Fruit fly (Drosophila melanogaster) whole organism, wandering third instar larva: ENCODE data around the gene Iyd.

Experiments used
- Abd-B ChIP-seq: fragments of >200 bp; optimal IDR thresholded peaks from 2 replicates; lab custom pipeline; 2017; ENCODE audit warnings: missing biosample characterization, missing genetic modification characterization
- CG32264 ChIP-seq: fragments of 200-800 bp; sonication (Bioruptor generic); optimal IDR thresholded peaks from 2 replicates; lab custom pipeline; 2016; ENCODE audit warnings: missing biosample characterization, missing genetic modification characterization
- CG9705 ChIP-seq: fragments of 200-800 bp; sonication (Bioruptor generic); optimal IDR thresholded peaks from 2 replicates; lab custom pipeline; 2018; ENCODE audit warnings: missing biosample characterization, mild to moderate bottlenecking, missing genetic modification characterization
- CrebA ChIP-seq: fragments of 200-800 bp; sonication (Bioruptor generic); optimal IDR thresholded peaks from 2 replicates; lab custom pipeline; 2016; ENCODE audit warnings: missing biosample characterization, mild to moderate bottlenecking, missing genetic modification characterization, borderline replicate concordance
- Dfd ChIP-seq: fragments of >200 bp; optimal IDR thresholded peaks from 2 replicates; lab custom pipeline; 2017; ENCODE audit warnings: missing biosample characterization, missing genetic modification characterization
- Dif ChIP-seq: fragments of 200-275, 200-300 bp; sonication (Bioruptor generic); optimal IDR thresholded peaks from 2 replicates; lab custom pipeline; 2018; ENCODE audit warnings: missing biosample characterization, missing genetic modification characterization; ENCODE audit not compliant: partially characterized antibody
- GATAd ChIP-seq: sonication (Bioruptor generic); optimal IDR thresholded peaks from 2 replicates; lab custom pipeline; 2016; ENCODE audit warnings: missing biosample characterization, missing genetic modification characterization
- HLH106 ChIP-seq: fragments of 200-800 bp; optimal IDR thresholded peaks from 3 replicates; lab custom pipeline; 2019; ENCODE audit warnings: missing biosample characterization, mild to moderate bottlenecking, missing genetic modification characterization, moderate library complexity
- Hnf4 ChIP-seq: fragments of 200-800 bp; sonication (Bioruptor generic); optimal IDR thresholded peaks from 2 replicates; lab custom pipeline; 2016; ENCODE audit warnings: missing biosample characterization, mild to moderate bottlenecking, missing genetic modification characterization
- Hr78 ChIP-seq: fragments of >200 bp; optimal IDR thresholded peaks from 2 replicates; lab custom pipeline; 2017; ENCODE audit warnings: missing biosample characterization, missing genetic modification characterization
- Hr83 ChIP-seq: fragments of 200-300 bp; sonication (Bioruptor generic); optimal IDR thresholded peaks from 2 replicates; lab custom pipeline; 2016; ENCODE audit warnings: missing biosample characterization, mild to moderate bottlenecking, missing genetic modification characterization, moderate library complexity; ENCODE audit not compliant: poor library complexity, severe bottlenecking
- Jra ChIP-seq: sonication (Bioruptor generic); optimal IDR thresholded peaks from 2 replicates; lab custom pipeline; 2016; ENCODE audit warnings: missing biosample characterization, missing genetic modification characterization
- Myc ChIP-seq: fragments of >200 bp; optimal IDR thresholded peaks from 2 replicates; lab custom pipeline; 2017
- OdsH ChIP-seq: fragments of 200-800 bp; sonication (Bioruptor generic); optimal IDR thresholded peaks from 2 replicates; lab custom pipeline; 2016; ENCODE audit warnings: missing biosample characterization, mild to moderate bottlenecking, missing genetic modification characterization
- Rel ChIP-seq, 2 experiments: fragments of 200-800 bp; sonication (Bioruptor generic) in 1 of 2; optimal IDR thresholded peaks; 2 replicates in 1 of 2; 3 replicates in 1 of 2; lab custom pipeline; 2016 to 2019; ENCODE audit warnings: mild to moderate bottlenecking in 2 of 2, missing biosample characterization in 2 of 2, missing genetic modification characterization in 2 of 2, moderate library complexity in 1 of 2
- Sp1 ChIP-seq: fragments of 200-800 bp; sonication (Bioruptor generic); optimal IDR thresholded peaks from 3 replicates; lab custom pipeline; 2019; ENCODE audit warnings: missing biosample characterization, mild to moderate bottlenecking, missing genetic modification characterization, moderate library complexity
- Vsx2 ChIP-seq: fragments of 200-300, 225-300 bp; sonication (Bioruptor generic); optimal IDR thresholded peaks from 2 replicates; lab custom pipeline; 2018; ENCODE audit warnings: missing biosample characterization, missing genetic modification characterization; ENCODE audit not compliant: partially characterized antibody
- br ChIP-seq: fragments of 200-800 bp; sonication (Bioruptor generic); optimal IDR thresholded peaks from 2 replicates; lab custom pipeline; 2016; ENCODE audit warnings: missing biosample characterization, missing genetic modification characterization
- brk ChIP-seq: fragments of 200-800 bp; sonication (Bioruptor generic); optimal IDR thresholded peaks from 2 replicates; lab custom pipeline; 2016; ENCODE audit warnings: missing biosample characterization, mild to moderate bottlenecking, missing genetic modification characterization
- dl ChIP-seq, 2 experiments: fragments of 175-275, 200-275 bp in 1 of 2; fragments of 200-275 bp in 1 of 2; sonication (Bioruptor generic); optimal IDR thresholded peaks; lab custom pipeline; 2018; ENCODE audit warnings: mild to moderate bottlenecking in 2 of 2, missing biosample characterization in 2 of 2, missing genetic modification characterization in 2 of 2, moderate library complexity in 2 of 2; ENCODE audit not compliant: partially characterized antibody in 2 of 2, insufficient read depth in 1 of 2
- dsf ChIP-seq: sonication (Bioruptor generic); optimal IDR thresholded peaks from 2 replicates; lab custom pipeline; 2016; ENCODE audit warnings: missing biosample characterization, missing genetic modification characterization, borderline replicate concordance
- ey ChIP-seq: fragments of 200-800 bp; sonication (Bioruptor generic); optimal IDR thresholded peaks from 2 replicates; lab custom pipeline; 2016; ENCODE audit warnings: missing biosample characterization, missing genetic modification characterization
- fru ChIP-seq: fragments of 200-800 bp; sonication (Bioruptor generic); optimal IDR thresholded peaks from 3 replicates; lab custom pipeline; 2016; ENCODE audit warnings: missing biosample characterization, mild to moderate bottlenecking, missing genetic modification characterization
- h ChIP-seq: fragments of 200-800 bp; sonication (Bioruptor generic); optimal IDR thresholded peaks from 3 replicates; lab custom pipeline; 2016; ENCODE audit warnings: missing biosample characterization, mild to moderate bottlenecking, missing genetic modification characterization
- jim ChIP-seq: fragments of 175-275, 200-325 bp; sonication (Bioruptor generic); optimal IDR thresholded peaks from 2 replicates; lab custom pipeline; 2016; ENCODE audit warnings: missing biosample characterization, mild to moderate bottlenecking, missing genetic modification characterization
- pan ChIP-seq: fragments of >200 bp; optimal IDR thresholded peaks from 2 replicates; lab custom pipeline; 2017
- psq ChIP-seq: fragments of 200-800 bp; sonication (Bioruptor generic); optimal IDR thresholded peaks from 3 replicates; lab custom pipeline; 2017; ENCODE audit warnings: missing biosample characterization, mild to moderate bottlenecking, missing genetic modification characterization, moderate library complexity
- rgr ChIP-seq: fragments of 200-800 bp; sonication (Bioruptor generic); optimal IDR thresholded peaks from 3 replicates; lab custom pipeline; 2016; ENCODE audit warnings: missing biosample characterization, mild to moderate bottlenecking, missing genetic modification characterization
- sage ChIP-seq: fragments of 200-800 bp; sonication (Bioruptor generic); optimal IDR thresholded peaks from 2 replicates; lab custom pipeline; 2016; ENCODE audit warnings: missing biosample characterization, mild to moderate bottlenecking, missing genetic modification characterization
- sv ChIP-seq: fragments of 200-800 bp; sonication (Bioruptor generic); optimal IDR thresholded peaks from 3 replicates; lab custom pipeline; 2016; ENCODE audit warnings: missing biosample characterization, missing genetic modification characterization
- usp ChIP-seq: fragments of >200 bp; optimal IDR thresholded peaks from 2 replicates; lab custom pipeline; 2017; ENCODE audit warnings: missing biosample characterization, missing genetic modification characterization
- woc ChIP-seq: sonication (Bioruptor generic); optimal IDR thresholded peaks from 2 replicates; lab custom pipeline; 2016; ENCODE audit warnings: missing biosample characterization, mild to moderate bottlenecking, missing genetic modification characterization

Iyd gene

dm6 chr3L:11085810-11086209 lies 10.2 kb downstream of the Iyd start:
- TF ChIP-seq pan (lab: Kevin White, UChicago) (no peak), Jra (no peak), CrebA (GFP tag; lab: Kevin White, UChicago) (no peak), Rel (GFP tag; optimal IDR thresholded peaks at IDR 0.05; lab: Kevin White, UChicago) (no peak), Rel (tag; optimal IDR thresholded peaks at IDR 0.05; lab: Kevin White, UChicago) (no peak), Hr78 (no peak), ey (GFP tag; lab: Kevin White, UChicago) (no peak), dsf (no peak), jim (no peak), Myc (no peak), CG9705 (no peak), Sp1 (GFP tag; lab: Kevin White, UChicago) (no peak), GATAd (GFP tag; lab: Kevin White, UChicago) (no peak)

- TF ChIP-seq Hr78 = no peak
- peak; percentile 56 for TF ChIP-seq CG32264 (GFP tag; lab: Kevin White, UChicago)
- peak; percentile 74 for TF ChIP-seq br
- peak; percentile 89 for TF ChIP-seq ey (GFP tag; lab: Kevin White, UChicago)
- TF ChIP-seq OdsH = peak; percentile 87
- TF ChIP-seq Dif (GFP tag; lab: Kevin White, UChicago) = no peak
- no peak for TF ChIP-seq Vsx2 (GFP tag; lab: Kevin White, UChicago)
- peak; percentile 70 for TF ChIP-seq psq
- TF ChIP-seq sage = peak; percentile 51
- no peak for TF ChIP-seq fru (GFP tag; lab: Kevin White, UChicago)
- no peak for TF ChIP-seq Abd-B (GFP tag; lab: Kevin White, UChicago)
- peak; percentile 49 for TF ChIP-seq woc (GFP tag; lab: Kevin White, UChicago)
- TF ChIP-seq rgr (GFP tag; lab: Kevin White, UChicago) = peak; percentile 88
- TF ChIP-seq sv = peak; percentile 95
- no peak for TF ChIP-seq CG9705
Measured at dm6 chr3L:11084557-11085231, 11.4 kb downstream of the Iyd start.

- TF ChIP-seq dl (GFP tag; optimal IDR thresholded peaks at IDR 0.05; lab: Kevin White, UChicago; ENCODE audit: insufficient read depth in 1 of 2, partially characterized antibody in 2 of 2) (no peak), usp (no peak), GATAd (GFP tag; lab: Kevin White, UChicago) (no peak), CG9705 (no peak), dsf (no peak), h (no peak), rgr (GFP tag; lab: Kevin White, UChicago) (peak; percentile 87), HLH106 (no peak), psq (peak; percentile 60), Hnf4 (no peak)
- TF ChIP-seq, all 38 proteins: peak for 2
Measured at dm6 chr3L:11083605-11084004, 12.4 kb downstream of the Iyd start.

dm6 chr3L:11074043-11074853 lies 21.8 kb downstream of the Iyd start, which contains the start of the genes Pfdn2 and Noc1:
Gene Pfdn2, minus strand, starts transcription at chr3L:11074388.
Gene Noc1, plus strand, starts transcription at chr3L:11074769.
- TF ChIP-seq brk (no peak), sv (peak; percentile 24), psq (peak; percentile 54), Dfd (GFP tag; lab: Kevin White, UChicago) (no peak), Myc (peak; percentile 55), woc (GFP tag; lab: Kevin White, UChicago) (no peak), fru (GFP tag; lab: Kevin White, UChicago) (no peak), dsf (peak; percentile 51), Hr83 (GFP tag; lab: Kevin White, UChicago) (no peak), h (no peak)
